Worm (Caenorhabditis elegans) whole organism, L4 larva: ENCODE data around the gene srj-9.

ENCODE experiments used
- attf-4 ChIP-seq: sonication (generic microtip); optimal IDR thresholded peaks from 3 replicates; lab custom pipeline; 2017; ENCODE audit warnings: missing biosample characterization, missing genetic modification characterization
- ces-1 ChIP-seq: fragments of 150-350 bp; sonication (generic microtip); optimal IDR thresholded peaks from 4 replicates; lab custom pipeline; 2014; ENCODE audit warnings: missing biosample characterization, missing genetic modification reagents, missing genetic modification characterization
- fkh-10 ChIP-seq: fragments of 150-350 bp; optimal IDR thresholded peaks from 2 replicates; lab custom pipeline; 2014; ENCODE audit warnings: missing biosample characterization, missing genetic modification reagents, missing genetic modification characterization
- hmg-1.1 ChIP-seq: fragments of 200-800 bp; sonication (Bioruptor generic); IDR thresholded peaks from 2 replicates; pipeline ENCODE4 v1.3.6; 2022; ENCODE audit warnings: missing genetic modification reagents, missing genetic modification characterization, missing compliant biosample characterization
- lsy-2 ChIP-seq, 2 experiments: fragments of 150-350 bp in 1 of 2; sonication (generic microtip) in 1 of 2; optimal IDR thresholded peaks; 2 replicates each; lab custom pipeline; 2014 to 2017; ENCODE audit warnings: missing biosample characterization in 2 of 2, missing genetic modification characterization in 2 of 2
- mdl-1 ChIP-seq, 2 experiments: fragments of 150-350 bp in 1 of 2; sonication (generic microtip) in 1 of 2; optimal IDR thresholded peaks; 2 replicates each; lab custom pipeline; 2014 to 2017; ENCODE audit warnings: missing biosample characterization in 2 of 2, missing genetic modification characterization in 2 of 2
- mxl-2 ChIP-seq: fragments of 200-800 bp; sonication (Bioruptor generic); conservative IDR thresholded peaks from 2 replicates; pipeline ENCODE4 v1.3.6; 2022; ENCODE audit warnings: missing genetic modification reagents, missing genetic modification characterization, missing compliant biosample characterization
- nhr-102 ChIP-seq: sonication (generic microtip); optimal IDR thresholded peaks from 2 replicates; lab custom pipeline; 2016; ENCODE audit warnings: mild to moderate bottlenecking, missing genetic modification characterization, moderate library complexity, missing compliant biosample characterization
- nhr-11 ChIP-seq: fragments of 150-350 bp; optimal IDR thresholded peaks from 2 replicates; lab custom pipeline; 2014; ENCODE audit warnings: missing biosample characterization, missing genetic modification characterization
- unc-62 ChIP-seq, 3 experiments: fragments of 150-350 bp in 1 of 3; sonication (generic microtip); optimal IDR thresholded peaks in 2 of 3; peaks in 1 of 3; 1 replicate in 1 of 3; 2 replicates in 2 of 3; lab custom pipeline; 2014 to 2017; ENCODE audit warnings: missing biosample characterization in 3 of 3, missing genetic modification characterization in 3 of 3, missing genetic modification reagents in 3 of 3, missing genotype in 1 of 3
- ztf-11 ChIP-seq: fragments of 150-350 bp; optimal IDR thresholded peaks from 2 replicates; lab custom pipeline; 2014; ENCODE audit warnings: missing biosample characterization, missing genetic modification characterization

DNA sequence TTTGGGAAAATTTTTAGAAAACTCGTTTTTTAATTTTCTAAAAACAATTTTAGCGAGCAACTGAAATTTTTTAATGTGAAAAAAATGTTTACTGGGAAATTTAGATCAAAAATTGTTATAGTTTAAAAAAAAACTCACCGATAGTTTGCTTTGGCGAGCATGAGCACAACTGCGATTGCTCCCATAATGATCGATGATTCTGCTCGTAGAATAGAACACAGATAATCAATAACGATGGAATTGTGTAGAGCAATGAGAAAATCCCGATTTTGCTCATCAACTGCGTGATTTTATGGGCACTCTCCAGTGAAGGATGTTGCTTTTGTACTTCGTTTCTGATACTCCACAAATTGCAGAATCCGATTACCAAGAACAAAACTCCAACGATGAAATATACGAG, 10.9 kb downstream of the srj-9 start:
- TF ChIP-seq mxl-2: no peak
- TF ChIP-seq unc-62 (GFP tag; optimal IDR thresholded peaks at IDR 0.05 in 1 of 2; lab: Kevin White, UChicago): no peak
- no peak for TF ChIP-seq unc-62 (tag; optimal IDR thresholded peaks at IDR 0.05; lab: Kevin White, UChicago)
- TF ChIP-seq lsy-2 (tag; optimal IDR thresholded peaks at IDR 0.05; lab: Kevin White, UChicago): no peak
- no peak for TF ChIP-seq ces-1 (GFP tag; lab: Kevin White, UChicago)
- no peak for TF ChIP-seq nhr-102
- TF ChIP-seq mdl-1 (tag; optimal IDR thresholded peaks at IDR 0.05; lab: Kevin White, UChicago): no peak
- TF ChIP-seq hmg-1.1: no peak
- no peak for TF ChIP-seq nhr-11 (tag; lab: Kevin White, UChicago)
- no peak for TF ChIP-seq fkh-10 (GFP tag; lab: Kevin White, UChicago)
- no peak for TF ChIP-seq ztf-11
- TF ChIP-seq attf-4 (tag; lab: Kevin White, UChicago): no peak
